Worm (Caenorhabditis elegans): ENCODE measurements around the gene fbxa-77.
A peak's percentile ranks its signal among the peaks of the same experiment; 100 is the strongest.

The fbxa-77 gene

ce11 chrIII:1249111-1249583 lies at the start of gene fbxa-77, which contains the start of gene fbxa-76:
TSS of gene fbxa-77 (plus strand) at chrIII:1249475.
TSS of gene fbxa-76 (minus strand) at chrIII:1249161.
- TF ChIP-seq fkh-6 (tag; optimal IDR thresholded peaks at IDR 0.05) (no peak), ref-2 (tag; optimal IDR thresholded peaks at IDR 0.05) (no peak), nfya-1 (tag; optimal IDR thresholded peaks at IDR 0.05) (no peak), elt-4 (tag; optimal IDR thresholded peaks at IDR 0.05) (no peak), sox-2 (GFP tag; IDR thresholded peaks at IDR 0.05) (no peak), unc-42 (tag; optimal IDR thresholded peaks at IDR 0.05) (no peak), K09A11.1 (tag; optimal IDR thresholded peaks at IDR 0.05; ENCODE audit: insufficient read depth) (no peak), unc-55 (GFP tag; optimal IDR thresholded peaks at IDR 0.05) (no peak), ceh-18 (tag; optimal IDR thresholded peaks at IDR 0.05) (no peak), ceh-22 (tag; optimal IDR thresholded peaks at IDR 0.05) (no peak), F13H6.1 (tag; optimal IDR thresholded peaks at IDR 0.05) (no peak), ceh-45 (GFP tag; IDR thresholded peaks at IDR 0.05) (no peak), madf-2 (tag; optimal IDR thresholded peaks at IDR 0.05) (no peak), tbx-7 (tag; optimal IDR thresholded peaks at IDR 0.05) (no peak), ama-1 (optimal IDR thresholded peaks at IDR 0.05) (no peak)

- peak; percentile 23 for TF ChIP-seq ceh-14 (tag; optimal IDR thresholded peaks at IDR 0.05)
- no peak for TF ChIP-seq ceh-22 (tag; optimal IDR thresholded peaks at IDR 0.05)
- peak; percentile 38 for TF ChIP-seq unc-42 (tag; optimal IDR thresholded peaks at IDR 0.05)
- TF ChIP-seq unc-86 (tag; optimal IDR thresholded peaks at IDR 0.05): peak; percentile 30
- peak; percentile 69 for TF ChIP-seq ztf-16 (tag; optimal IDR thresholded peaks at IDR 0.05)
- TF ChIP-seq che-1 (tag; optimal IDR thresholded peaks at IDR 0.05): peak; percentile 22
- TF ChIP-seq pax-1 (tag; optimal IDR thresholded peaks at IDR 0.05): peak; percentile 4
- TF ChIP-seq ceh-48 (tag; optimal IDR thresholded peaks at IDR 0.05): peak; percentile 84
- no peak for TF ChIP-seq unc-55 (GFP tag; optimal IDR thresholded peaks at IDR 0.05)
- TF ChIP-seq sox-2 (GFP tag; IDR thresholded peaks at IDR 0.05): no peak
- TF ChIP-seq ceh-18 (tag; optimal IDR thresholded peaks at IDR 0.05): peak; percentile 28
- TF ChIP-seq nfya-1 (tag; optimal IDR thresholded peaks at IDR 0.05): peak; percentile 74
- TF ChIP-seq npax-4 (tag; optimal IDR thresholded peaks at IDR 0.05): peak; percentile 17
- TF ChIP-seq ceh-30 (tag; optimal IDR thresholded peaks at IDR 0.05): no peak
- no peak for TF ChIP-seq ceh-6 (GFP tag; optimal IDR thresholded peaks at IDR 0.05)
- peak; percentile 20 for TF ChIP-seq ceh-34 (tag; optimal IDR thresholded peaks at IDR 0.05)
- peak; percentile 24 for TF ChIP-seq hlh-30 (tag; optimal IDR thresholded peaks at IDR 0.05; ENCODE audit: insufficient read depth)
- peak; percentile 8 for TF ChIP-seq K09A11.1 (tag; optimal IDR thresholded peaks at IDR 0.05; ENCODE audit: insufficient read depth)
- TF ChIP-seq ceh-31 (tag; optimal IDR thresholded peaks at IDR 0.05): peak; percentile 39
- peak; percentile 50 for TF ChIP-seq ttx-3 (tag; optimal IDR thresholded peaks at IDR 0.05)
- peak; percentile 18 for TF ChIP-seq fax-1 (tag; optimal IDR thresholded peaks at IDR 0.05)
- TF ChIP-seq sdc-2 (tag; optimal IDR thresholded peaks at IDR 0.05): no peak
- TF ChIP-seq elt-2 (tag; optimal IDR thresholded peaks at IDR 0.05): peak; percentile 54
- TF ChIP-seq ahr-1 (tag; optimal IDR thresholded peaks at IDR 0.05): no peak
- TF ChIP-seq ceh-45 (GFP tag; IDR thresholded peaks at IDR 0.05): no peak
- peak; percentile 25 for TF ChIP-seq dve-1 (tag; optimal IDR thresholded peaks at IDR 0.05)
- peak; percentile 23 for TF ChIP-seq pat-9 (tag; optimal IDR thresholded peaks at IDR 0.05)
- TF ChIP-seq unc-3 (GFP tag; conservative IDR thresholded peaks at IDR 0.05): no peak
- peak; percentile 59 for TF ChIP-seq unc-3 (tag; optimal IDR thresholded peaks at IDR 0.05)
- peak; percentile 35 for TF ChIP-seq rnt-1 (tag; optimal IDR thresholded peaks at IDR 0.05)
- TF ChIP-seq madf-2 (tag; optimal IDR thresholded peaks at IDR 0.05): peak; percentile 9
- peak; percentile 52 for TF ChIP-seq tbx-2 (tag; optimal IDR thresholded peaks at IDR 0.05)
- TF ChIP-seq ceh-2 (tag; optimal IDR thresholded peaks at IDR 0.05): peak; percentile 22
Measured at ce11 chrIII:1201958-1202596, 47.2 kb upstream of the fbxa-77 start, which contains the start of the genes mrpl-45 and Y119D3B.12. TSS of gene mrpl-45 (minus strand) at chrIII:1202008. TSS of gene Y119D3B.12 (plus strand) at chrIII:1202546.

ce11 chrIII:1205421-1205820 lies 43.9 kb upstream of the fbxa-77 start:
- no peak for TF ChIP-seq ceh-31 (tag; optimal IDR thresholded peaks at IDR 0.05)
- TF ChIP-seq sox-2 (GFP tag; IDR thresholded peaks at IDR 0.05): no peak
- TF ChIP-seq pha-2 (tag; optimal IDR thresholded peaks at IDR 0.05): no peak
- TF ChIP-seq unc-55 (GFP tag; optimal IDR thresholded peaks at IDR 0.05): no peak
- TF ChIP-seq ceh-30 (tag; optimal IDR thresholded peaks at IDR 0.05): no peak
- TF ChIP-seq ceh-22 (tag; optimal IDR thresholded peaks at IDR 0.05): no peak
- no peak for TF ChIP-seq tbx-2 (tag; optimal IDR thresholded peaks at IDR 0.05)
- no peak for TF ChIP-seq unc-86 (tag; optimal IDR thresholded peaks at IDR 0.05)
- no peak for TF ChIP-seq ceh-18 (tag; optimal IDR thresholded peaks at IDR 0.05)
- TF ChIP-seq lin-11 (tag; optimal IDR thresholded peaks at IDR 0.05): no peak
- TF ChIP-seq dmd-4 (tag; optimal IDR thresholded peaks at IDR 0.05; ENCODE audit: borderline replicate concordance): no peak
- TF ChIP-seq ceh-6 (GFP tag; optimal IDR thresholded peaks at IDR 0.05): no peak
- TF ChIP-seq ref-2 (tag; optimal IDR thresholded peaks at IDR 0.05): no peak
- TF ChIP-seq odd-2 (tag; optimal IDR thresholded peaks at IDR 0.05): no peak

Data from whole organism, late embryonic.